Fruit fly (Drosophila melanogaster) Kc167 (cell line): ENCODE results near the gene mesh.

Experiments used
- Sin3A ChIP-seq: fragments of >200 bp; optimal IDR thresholded peaks from 2 replicates; lab custom pipeline; 2018; ENCODE audit warnings: missing external identifiers
- h ChIP-seq: fragments of >200 bp; optimal IDR thresholded peaks from 3 replicates; lab custom pipeline; 2018; ENCODE audit warnings: missing external identifiers
- insv ChIP-seq: fragments of >200 bp; optimal IDR thresholded peaks from 3 replicates; lab custom pipeline; 2018; ENCODE audit warnings: missing external identifiers
- psq ChIP-seq: fragments of >200 bp; optimal IDR thresholded peaks from 2 replicates; lab custom pipeline; 2017; ENCODE audit warnings: missing external identifiers
- ttk ChIP-seq: sonication (Bioruptor generic); optimal IDR thresholded peaks from 2 replicates; lab custom pipeline; 2017; ENCODE audit warnings: missing external identifiers

- TF ChIP-seq psq (lab: Kevin White, UChicago) (no peak), h (lab: Kevin White, UChicago) (no peak), insv (lab: Kevin White, UChicago) (no peak), Sin3A (lab: Kevin White, UChicago) (no peak), ttk (no peak)
These were observed 47.6 kb upstream of the mesh start for dm6 chr3R:31243079-31243668.
